Worm (Caenorhabditis elegans) whole organism, early embryonic: ENCODE results near the gene col-126.

ENCODE experiments used
- B0310.2 ChIP-seq: sonication (generic microtip); optimal IDR thresholded peaks from 2 replicates; lab custom pipeline; 2016; ENCODE audit warnings: mild to moderate bottlenecking, missing genetic modification characterization, missing compliant biosample characterization
- F13C5.2 ChIP-seq: sonication (generic microtip); optimal IDR thresholded peaks from 2 replicates; lab custom pipeline; 2017; ENCODE audit warnings: mild to moderate bottlenecking, missing genetic modification characterization, inconsistent platforms, missing compliant biosample characterization
- aly-1 ChIP-seq: sonication (generic microtip); optimal IDR thresholded peaks from 2 replicates; lab custom pipeline; 2016; ENCODE audit warnings: missing genetic modification characterization, missing compliant biosample characterization
- ama-1 ChIP-seq: fragments of 150-350 bp; optimal IDR thresholded peaks from 2 replicates; lab custom pipeline; 2014
- ceh-13 ChIP-seq: fragments of 200-800 bp; sonication (Bioruptor generic); optimal IDR thresholded peaks from 2 replicates; lab custom pipeline; 2018; ENCODE audit warnings: mild to moderate bottlenecking, missing genetic modification characterization, missing compliant biosample characterization
- ceh-36 ChIP-seq: sonication (generic microtip); optimal IDR thresholded peaks from 2 replicates; lab custom pipeline; 2016; ENCODE audit warnings: missing genetic modification characterization, inconsistent platforms, missing compliant biosample characterization
- flt-1 ChIP-seq: fragments of 200-800 bp; sonication (Bioruptor generic); IDR thresholded peaks from 2 replicates; pipeline ENCODE4 v1.3.6; 2022; ENCODE audit warnings: missing genetic modification characterization, missing compliant biosample characterization
- hmg-4 ChIP-seq: fragments of 200-800 bp; sonication (Bioruptor generic); optimal IDR thresholded peaks from 2 replicates; lab custom pipeline; 2018; ENCODE audit warnings: mild to moderate bottlenecking, missing genetic modification characterization, missing compliant biosample characterization
- hnd-1 ChIP-seq: sonication (generic microtip); optimal IDR thresholded peaks from 2 replicates; lab custom pipeline; 2016; ENCODE audit warnings: missing genetic modification characterization, missing compliant biosample characterization
- tbx-37 ChIP-seq: fragments of 200-800 bp; sonication (Bioruptor generic); conservative IDR thresholded peaks from 2 replicates; pipeline ENCODE4 v1.3.6; 2022; ENCODE audit warnings: missing genetic modification reagents, missing genetic modification characterization, missing compliant biosample characterization
- tra-4 ChIP-seq: sonication (generic microtip); optimal IDR thresholded peaks from 2 replicates; lab custom pipeline; 2017; ENCODE audit warnings: missing genetic modification characterization, missing compliant biosample characterization

- TF ChIP-seq B0310.2 (tag; lab: Kevin White, UChicago) (no peak), ama-1 (lab: Kevin White, UChicago) (no peak), hmg-4 (GFP tag; lab: Kevin White, UChicago) (no peak), ceh-36 (tag; lab: Kevin White, UChicago) (no peak), tra-4 (tag; lab: Kevin White, UChicago) (no peak), hnd-1 (tag; lab: Kevin White, UChicago) (no peak), aly-1 (tag; lab: Kevin White, UChicago) (no peak), tbx-37 (no peak), F13C5.2 (no peak), ceh-13 (no peak), flt-1 (GFP tag; lab: Robert Waterston, UW) (no peak)
Measured at ce11 chrIV:11269483-11269882, 6.3 kb downstream of the col-126 start.
